Worm (Caenorhabditis elegans): ENCODE measurements around the gene fbxa-210.

DNA sequence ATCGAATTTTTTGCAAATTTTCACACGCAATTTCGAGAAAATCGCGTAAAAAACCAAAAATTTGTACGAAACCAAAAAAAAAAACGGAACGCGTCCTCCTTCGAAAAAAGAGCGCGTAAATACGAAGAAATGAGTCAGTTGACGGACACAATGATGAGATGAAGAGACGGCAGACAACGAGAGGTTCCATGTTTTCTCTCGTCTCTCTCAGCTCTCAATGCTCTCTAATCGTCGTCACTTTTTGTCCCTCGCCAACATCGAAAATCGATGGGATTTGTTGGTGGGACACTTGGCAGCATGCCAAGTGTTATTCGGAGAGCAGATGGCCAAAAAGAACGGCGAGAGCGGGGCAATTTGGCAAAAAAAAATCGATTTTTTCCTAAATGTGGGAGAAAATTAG, 46.0 kb upstream of the fbxa-210 start:
- TF ChIP-seq ztf-11 (tag; optimal IDR thresholded peaks at IDR 0.05) = no peak
- TF ChIP-seq egl-27 (tag; optimal IDR thresholded peaks at IDR 0.05) = no peak
- no peak for TF ChIP-seq lin-13 (GFP tag; optimal IDR thresholded peaks at IDR 0.05)
- TF ChIP-seq daf-12 (tag; optimal IDR thresholded peaks at IDR 0.05) = no peak
- TF ChIP-seq ceh-20 (GFP tag; IDR thresholded peaks at IDR 0.05) = peak; percentile 77
- TF ChIP-seq ceh-28 (tag; optimal IDR thresholded peaks at IDR 0.05) = peak; percentile 71
- TF ChIP-seq unc-62 (GFP tag; optimal IDR thresholded peaks at IDR 0.05 in 1 of 2) = peak in 1 of 2 experiments; percentile 88
- TF ChIP-seq unc-62 (tag; optimal IDR thresholded peaks at IDR 0.05) = no peak
